Worm (Caenorhabditis elegans): ENCODE data around the gene cchl-1.

The cchl-1 gene

ce11 chrII:11200234-11200755 lies 35.9 kb downstream of the cchl-1 start:
- TF ChIP-seq tra-4 (tag; optimal IDR thresholded peaks at IDR 0.05) (no peak), scrt-1 (GFP tag; IDR thresholded peaks at IDR 0.05) (no peak), F13C5.2 (tag; optimal IDR thresholded peaks at IDR 0.05) (no peak)

ce11 chrII:11193523-11193922 lies 42.7 kb downstream of the cchl-1 start:
- TF ChIP-seq ceh-36 (tag; optimal IDR thresholded peaks at IDR 0.05) = no peak
- TF ChIP-seq hnd-1 (tag; optimal IDR thresholded peaks at IDR 0.05) = no peak
- TF ChIP-seq ama-1 (optimal IDR thresholded peaks at IDR 0.05) = no peak
- no peak for TF ChIP-seq flt-1 (GFP tag; IDR thresholded peaks at IDR 0.05)
- no peak for TF ChIP-seq scrt-1 (GFP tag; IDR thresholded peaks at IDR 0.05)
- no peak for TF ChIP-seq hmbx-1 (tag; optimal IDR thresholded peaks at IDR 0.05)
- no peak for TF ChIP-seq tra-4 (tag; optimal IDR thresholded peaks at IDR 0.05)
- no peak for TF ChIP-seq B0310.2 (tag; optimal IDR thresholded peaks at IDR 0.05)
- TF ChIP-seq hmg-4 (GFP tag; optimal IDR thresholded peaks at IDR 0.05) = no peak
- no peak for TF ChIP-seq pes-1 (GFP tag; IDR thresholded peaks at IDR 0.05)
- no peak for TF ChIP-seq ets-7 (tag; optimal IDR thresholded peaks at IDR 0.05)
- TF ChIP-seq tbx-11 (GFP tag; IDR thresholded peaks at IDR 0.05) = no peak
- no peak for TF ChIP-seq sea-1 (GFP tag; conservative IDR thresholded peaks at IDR 0.05)
- TF ChIP-seq ceh-13 (GFP tag; optimal IDR thresholded peaks at IDR 0.05) = no peak
- TF ChIP-seq tbx-37 (GFP tag; conservative IDR thresholded peaks at IDR 0.05) = no peak
- TF ChIP-seq F13C5.2 (tag; optimal IDR thresholded peaks at IDR 0.05) = no peak
- TF ChIP-seq aly-1 (tag; optimal IDR thresholded peaks at IDR 0.05) = no peak

- TF ChIP-seq tbx-37 (GFP tag; conservative IDR thresholded peaks at IDR 0.05) = no peak
- TF ChIP-seq hmg-4 (GFP tag; optimal IDR thresholded peaks at IDR 0.05) = no peak
- no peak for TF ChIP-seq ama-1 (optimal IDR thresholded peaks at IDR 0.05)
- TF ChIP-seq sea-1 (GFP tag; conservative IDR thresholded peaks at IDR 0.05) = no peak
Observed at ce11 chrII:11192488-11192887, 43.7 kb downstream of the cchl-1 start.

- TF ChIP-seq tbx-37 (GFP tag; conservative IDR thresholded peaks at IDR 0.05) (no peak), ceh-13 (GFP tag; optimal IDR thresholded peaks at IDR 0.05) (no peak), F13C5.2 (tag; optimal IDR thresholded peaks at IDR 0.05) (no peak), ama-1 (optimal IDR thresholded peaks at IDR 0.05) (no peak), ets-7 (tag; optimal IDR thresholded peaks at IDR 0.05) (no peak), hmbx-1 (tag; optimal IDR thresholded peaks at IDR 0.05) (no peak), B0310.2 (tag; optimal IDR thresholded peaks at IDR 0.05) (no peak), tbx-11 (GFP tag; IDR thresholded peaks at IDR 0.05) (no peak), hmg-4 (GFP tag; optimal IDR thresholded peaks at IDR 0.05) (no peak), aly-1 (tag; optimal IDR thresholded peaks at IDR 0.05) (no peak), hnd-1 (tag; optimal IDR thresholded peaks at IDR 0.05) (no peak), pes-1 (GFP tag; IDR thresholded peaks at IDR 0.05) (no peak), ceh-36 (tag; optimal IDR thresholded peaks at IDR 0.05) (no peak), flt-1 (GFP tag; IDR thresholded peaks at IDR 0.05) (no peak), scrt-1 (GFP tag; IDR thresholded peaks at IDR 0.05) (no peak), tra-4 (tag; optimal IDR thresholded peaks at IDR 0.05) (no peak), sea-1 (GFP tag; conservative IDR thresholded peaks at IDR 0.05) (no peak)
Observed at ce11 chrII:11188026-11188425, 48.2 kb downstream of the cchl-1 start, which contains the start of gene F37H8.5. TSS of gene F37H8.5 (plus strand) at chrII:11188206.

- TF ChIP-seq hnd-1 (tag; optimal IDR thresholded peaks at IDR 0.05) = no peak
- TF ChIP-seq ama-1 (optimal IDR thresholded peaks at IDR 0.05) = no peak
- no peak for TF ChIP-seq sea-1 (GFP tag; conservative IDR thresholded peaks at IDR 0.05)
- no peak for TF ChIP-seq aly-1 (tag; optimal IDR thresholded peaks at IDR 0.05)
- TF ChIP-seq B0310.2 (tag; optimal IDR thresholded peaks at IDR 0.05) = no peak
- TF ChIP-seq ets-7 (tag; optimal IDR thresholded peaks at IDR 0.05) = no peak
- TF ChIP-seq ceh-13 (GFP tag; optimal IDR thresholded peaks at IDR 0.05) = no peak
- no peak for TF ChIP-seq tra-4 (tag; optimal IDR thresholded peaks at IDR 0.05)
- no peak for TF ChIP-seq tbx-37 (GFP tag; conservative IDR thresholded peaks at IDR 0.05)
- TF ChIP-seq hmbx-1 (tag; optimal IDR thresholded peaks at IDR 0.05) = no peak
- TF ChIP-seq hmg-4 (GFP tag; optimal IDR thresholded peaks at IDR 0.05) = no peak
- no peak for TF ChIP-seq pes-1 (GFP tag; IDR thresholded peaks at IDR 0.05)
- TF ChIP-seq F13C5.2 (tag; optimal IDR thresholded peaks at IDR 0.05) = no peak
- TF ChIP-seq scrt-1 (GFP tag; IDR thresholded peaks at IDR 0.05) = no peak
- TF ChIP-seq flt-1 (GFP tag; IDR thresholded peaks at IDR 0.05) = no peak
- TF ChIP-seq tbx-11 (GFP tag; IDR thresholded peaks at IDR 0.05) = no peak
Observed at ce11 chrII:11185728-11186127, 50.5 kb downstream of the cchl-1 start, which contains the start of gene sfxn-1.2. TSS of gene sfxn-1.2 (plus strand) at chrII:11186028.

All from whole organism, early embryonic.